Worm (Caenorhabditis elegans): ENCODE measurements around the gene F43D2.7.

F43D2.7 gene

ce11 chrV:14642016-14642415 is 2.0 kb upstream of the F43D2.7 start:
- TF ChIP-seq lin-15B (tag; optimal IDR thresholded peaks at IDR 0.05) (no peak), pqm-1 (tag; optimal IDR thresholded peaks at IDR 0.05) (no peak), daf-19 (GFP tag; conservative IDR thresholded peaks at IDR 0.05) (no peak), ceh-62 (tag; optimal IDR thresholded peaks at IDR 0.05) (no peak), unc-62 (GFP tag; optimal IDR thresholded peaks at IDR 0.05 in 1 of 2) (peak in 1 of 2 experiments; percentile 87), unc-62 (tag; optimal IDR thresholded peaks at IDR 0.05) (no peak), lin-38 (GFP tag; IDR thresholded peaks at IDR 0.05) (0 out of 2 replicates have a peak, but pooled peaks have one; percentile 16)

- TF ChIP-seq Y75B8A.6 (GFP tag; IDR thresholded peaks at IDR 0.05) (no peak), daf-16 (GFP tag; optimal IDR thresholded peaks at IDR 0.05) (no peak), daf-16 (tag; optimal IDR thresholded peaks at IDR 0.05) (peak; percentile 90), nhr-6 (tag; optimal IDR thresholded peaks at IDR 0.05) (peak; percentile 38), hlh-11 (tag; optimal IDR thresholded peaks at IDR 0.05) (peak; percentile 78), pqm-1 (tag; optimal IDR thresholded peaks at IDR 0.05) (peak; percentile 65), hlh-30 (tag; optimal IDR thresholded peaks at IDR 0.05; ENCODE audit: insufficient read depth) (peak; percentile 34), mes-2 (tag; optimal IDR thresholded peaks at IDR 0.05; ENCODE audit: poor library complexity, severe bottlenecking) (peak; percentile 6), unc-62 (GFP tag; optimal IDR thresholded peaks at IDR 0.05 in 1 of 2) (peak in 1 of 2 experiments; percentile 33), unc-62 (tag; optimal IDR thresholded peaks at IDR 0.05) (no peak), nhr-28 (tag; optimal IDR thresholded peaks at IDR 0.05) (peak; percentile 75), ces-1 (GFP tag; optimal IDR thresholded peaks at IDR 0.05) (no peak), dmd-6 (GFP tag; IDR thresholded peaks at IDR 0.05) (peak; percentile 66), rbr-2 (tag; optimal IDR thresholded peaks at IDR 0.05) (no peak), nhr-77 (tag; optimal IDR thresholded peaks at IDR 0.05) (peak; percentile 48), lin-1 (GFP tag; IDR thresholded peaks at IDR 0.05) (no peak), dve-1 (tag; optimal IDR thresholded peaks at IDR 0.05; ENCODE audit: insufficient read depth) (peak; percentile 47)
Measured at ce11 chrV:14640769-14641168, 798 bp upstream of the F43D2.7 start, which contains the start of gene C54G10.1. TSS of gene C54G10.1 (plus strand) at chrV:14641101.

- TF ChIP-seq egl-27 (tag; optimal IDR thresholded peaks at IDR 0.05) (no peak), zip-2 (tag; optimal IDR thresholded peaks at IDR 0.05) (no peak), ZK546.5 (tag; optimal IDR thresholded peaks at IDR 0.05) (no peak), daf-8 (GFP tag; IDR thresholded peaks at IDR 0.05) (no peak), fos-1 (tag; optimal IDR thresholded peaks at IDR 0.05) (no peak), mes-2 (tag; optimal IDR thresholded peaks at IDR 0.05; ENCODE audit: poor library complexity, severe bottlenecking) (no peak), F10B5.3 (tag; optimal IDR thresholded peaks at IDR 0.05) (no peak), D1046.2 (GFP tag; IDR thresholded peaks at IDR 0.05) (no peak), ztf-11 (tag; optimal IDR thresholded peaks at IDR 0.05) (no peak), zfp-3 (GFP tag; conservative IDR thresholded peaks at IDR 0.05) (no peak), unc-39 (tag; optimal IDR thresholded peaks at IDR 0.05) (no peak), nhr-41 (GFP tag; IDR thresholded peaks at IDR 0.05) (no peak), nhr-111 (GFP tag; optimal IDR thresholded peaks at IDR 0.05) (no peak), madf-9 (GFP tag; conservative IDR thresholded peaks at IDR 0.05) (no peak), ceh-44 (GFP tag; IDR thresholded peaks at IDR 0.05) (no peak), ceh-28 (tag; optimal IDR thresholded peaks at IDR 0.05) (no peak), ceh-82 (tag; optimal IDR thresholded peaks at IDR 0.05) (no peak), zfp-2 (tag; optimal IDR thresholded peaks at IDR 0.05) (no peak), nhr-42 (GFP tag; IDR thresholded peaks at IDR 0.05) (no peak)
Measured at ce11 chrV:14638075-14638474, 1.9 kb downstream of the F43D2.7 start.

All from whole organism, L4 larva.